Worm (Caenorhabditis elegans) whole organism, L1 larva: ENCODE measurements around the gene cyp-35B1.

Source experiments
- C04F5.9 ChIP-seq: sonication (generic microtip); optimal IDR thresholded peaks from 2 replicates; lab custom pipeline; 2016; ENCODE audit warnings: missing genetic modification characterization, missing compliant biosample characterization
- C16A3.4 ChIP-seq: fragments of 150-350 bp; optimal IDR thresholded peaks from 2 replicates; lab custom pipeline; 2014; ENCODE audit warnings: missing biosample characterization, missing genetic modification characterization
- C34B4.2 ChIP-seq: sonication (generic microtip); optimal IDR thresholded peaks from 2 replicates; lab custom pipeline; 2017; ENCODE audit warnings: mild to moderate bottlenecking, missing genetic modification characterization, missing compliant biosample characterization
- Y116A8C.19 ChIP-seq: sonication (generic microtip); optimal IDR thresholded peaks from 2 replicates; lab custom pipeline; 2016; ENCODE audit warnings: missing compliant biosample characterization, missing genetic modification characterization, borderline replicate concordance
- blmp-1 ChIP-seq: fragments of 150-350 bp; optimal IDR thresholded peaks from 2 replicates; lab custom pipeline; 2014; ENCODE audit warnings: missing biosample characterization, missing genetic modification characterization
- ceh-63 ChIP-seq: fragments of 200-800 bp; sonication (Bioruptor generic); optimal IDR thresholded peaks from 2 replicates; lab custom pipeline; 2018; ENCODE audit warnings: mild to moderate bottlenecking, missing genetic modification characterization, missing compliant biosample characterization
- ceh-8 ChIP-seq: fragments of 200-800 bp; sonication (Bioruptor generic); optimal IDR thresholded peaks from 2 replicates; lab custom pipeline; 2018; ENCODE audit warnings: mild to moderate bottlenecking, missing genetic modification characterization, moderate library complexity, missing compliant biosample characterization
- ceh-88 ChIP-seq: fragments of 200-800 bp; sonication (Bioruptor generic); IDR thresholded peaks from 2 replicates; pipeline ENCODE4 v1.3.6; 2022; ENCODE audit warnings: missing genetic modification characterization, missing compliant biosample characterization
- ces-1 ChIP-seq: fragments of 150-350 bp; optimal IDR thresholded peaks from 2 replicates; lab custom pipeline; 2014; ENCODE audit warnings: missing biosample characterization, missing genetic modification reagents, missing genetic modification characterization
- dpl-1 ChIP-seq, 3 experiments: fragments of 150-350 bp in 2 of 3; sonication (generic microtip) in 1 of 3; optimal IDR thresholded peaks; 2 replicates each; lab custom pipeline; 2014 to 2017; ENCODE audit warnings: missing biosample characterization in 3 of 3, missing genetic modification characterization in 3 of 3, missing genetic modification reagents in 3 of 3
- dsc-1 ChIP-seq: sonication (generic microtip); optimal IDR thresholded peaks from 2 replicates; lab custom pipeline; 2016; ENCODE audit warnings: mild to moderate bottlenecking, missing genetic modification characterization, missing compliant biosample characterization
- efl-1 ChIP-seq, 4 experiments: fragments of 150-350 bp; optimal IDR thresholded peaks in 3 of 4; peaks in 1 of 4; 1 replicate in 1 of 4; 2 replicates in 3 of 4; lab custom pipeline; 2014; ENCODE audit warnings: missing biosample characterization in 2 of 4, missing genetic modification characterization in 2 of 4, missing genetic modification reagents in 2 of 4
- egl-13 ChIP-seq: sonication (generic microtip); optimal IDR thresholded peaks from 2 replicates; lab custom pipeline; 2016; ENCODE audit warnings: missing genotype, missing genetic modification reagents, missing genetic modification characterization, missing compliant biosample characterization
- egl-27 ChIP-seq, 2 experiments: fragments of 150-350 bp in 1 of 2; sonication (generic microtip); optimal IDR thresholded peaks; 3 replicates each; lab custom pipeline; 2017 to 2018; ENCODE audit warnings: missing biosample characterization in 2 of 2, missing genetic modification characterization in 2 of 2, missing genetic modification reagents in 2 of 2
- elt-2 ChIP-seq: sonication (generic microtip); optimal IDR thresholded peaks from 2 replicates; lab custom pipeline; 2016; ENCODE audit warnings: missing genetic modification characterization, mild to moderate bottlenecking, inconsistent platforms, missing compliant biosample characterization, missing genetic modification reagents
- elt-3 ChIP-seq, 6 experiments: fragments of 150-350 bp in 1 of 6; sonication (generic microtip); optimal IDR thresholded peaks; 2 replicates each; lab custom pipeline; 2017 to 2018; ENCODE audit warnings: missing biosample characterization in 6 of 6, missing genetic modification characterization in 6 of 6, inconsistent platforms in 1 of 6
- hlh-17 ChIP-seq: fragments of 200-800 bp; sonication (Bioruptor generic); optimal IDR thresholded peaks from 2 replicates; lab custom pipeline; 2018; ENCODE audit warnings: missing genetic modification characterization, mild to moderate bottlenecking, missing compliant biosample characterization, moderate library complexity, borderline replicate concordance
- hlh-4 ChIP-seq: sonication (generic microtip); optimal IDR thresholded peaks from 2 replicates; lab custom pipeline; 2016; ENCODE audit warnings: mild to moderate bottlenecking, missing genetic modification characterization, missing compliant biosample characterization
- irx-1 ChIP-seq: sonication (generic microtip); optimal IDR thresholded peaks from 2 replicates; lab custom pipeline; 2016; ENCODE audit warnings: missing genetic modification characterization, missing compliant biosample characterization
- isw-1 ChIP-seq: fragments of 200-800 bp; sonication (Bioruptor generic); IDR thresholded peaks from 2 replicates; pipeline ENCODE4 v1.3.6; 2022; ENCODE audit warnings: missing genetic modification characterization, missing compliant biosample characterization
- lin-14 ChIP-seq: fragments of 200-800 bp; sonication (Bioruptor generic); optimal IDR thresholded peaks from 2 replicates; lab custom pipeline; 2018; ENCODE audit warnings: mild to moderate bottlenecking, missing genetic modification characterization, moderate library complexity, missing compliant biosample characterization
- lin-35 ChIP-seq, 2 experiments: fragments of 150-350 bp; optimal IDR thresholded peaks; 2 replicates each; lab custom pipeline; 2014; ENCODE audit warnings: missing biosample characterization in 2 of 2, missing genetic modification characterization in 2 of 2, missing genetic modification reagents in 2 of 2
- lin-39 ChIP-seq: fragments of 150-350 bp; optimal IDR thresholded peaks from 2 replicates; lab custom pipeline; 2014; ENCODE audit warnings: missing biosample characterization, missing genetic modification reagents, missing genetic modification characterization
- lsy-2 ChIP-seq, 2 experiments: fragments of 150-350 bp; optimal IDR thresholded peaks; 2 replicates each; lab custom pipeline; 2014; ENCODE audit warnings: missing biosample characterization in 2 of 2, missing genetic modification characterization in 2 of 2
- nhr-19 ChIP-seq: fragments of 200-800 bp; sonication (Bioruptor generic); conservative IDR thresholded peaks from 2 replicates; pipeline ENCODE4 v1.3.6; 2022; ENCODE audit warnings: missing genetic modification characterization, missing compliant biosample characterization
- nhr-47 ChIP-seq: sonication (generic microtip); optimal IDR thresholded peaks from 2 replicates; lab custom pipeline; 2016; ENCODE audit warnings: mild to moderate bottlenecking, missing genetic modification characterization, moderate library complexity, missing compliant biosample characterization
- nhr-85 ChIP-seq: sonication (generic microtip); peaks from one replicate; lab custom pipeline; 2016; ENCODE audit warnings: missing genetic modification characterization, inconsistent platforms, missing compliant biosample characterization
- nhr-90 ChIP-seq: sonication (generic microtip); optimal IDR thresholded peaks from 2 replicates; lab custom pipeline; 2016; ENCODE audit warnings: mild to moderate bottlenecking, missing genetic modification characterization, missing compliant biosample characterization; ENCODE audit not compliant: poor library complexity
- rnt-1 ChIP-seq: sonication (generic microtip); optimal IDR thresholded peaks from 2 replicates; lab custom pipeline; 2016; ENCODE audit warnings: mild to moderate bottlenecking, missing genetic modification characterization, moderate library complexity, missing compliant biosample characterization
- snu-23 ChIP-seq: sonication (generic microtip); optimal IDR thresholded peaks from 2 replicates; lab custom pipeline; 2016; ENCODE audit warnings: missing genetic modification characterization, missing compliant biosample characterization
- tbx-2 ChIP-seq: sonication (generic microtip); optimal IDR thresholded peaks from 2 replicates; lab custom pipeline; 2016; ENCODE audit warnings: missing genetic modification characterization, missing compliant biosample characterization
- unc-62 ChIP-seq: fragments of 150-350 bp; optimal IDR thresholded peaks from 2 replicates; lab custom pipeline; 2014; ENCODE audit warnings: missing biosample characterization, missing genetic modification reagents, missing genetic modification characterization
- unc-86 ChIP-seq: sonication (generic microtip); optimal IDR thresholded peaks from 2 replicates; lab custom pipeline; 2016; ENCODE audit warnings: missing genetic modification characterization, missing compliant biosample characterization
- vab-15 ChIP-seq: sonication (generic microtip); optimal IDR thresholded peaks from 2 replicates; lab custom pipeline; 2017; ENCODE audit warnings: missing genotype, mild to moderate bottlenecking, missing genetic modification characterization, missing compliant biosample characterization
- zip-4 ChIP-seq: fragments of 200-800 bp; sonication (Bioruptor generic); optimal IDR thresholded peaks from 2 replicates; lab custom pipeline; 2018; ENCODE audit warnings: mild to moderate bottlenecking, missing genetic modification characterization, moderate library complexity, missing compliant biosample characterization
- ztf-11 ChIP-seq, 2 experiments: sonication (generic microtip); optimal IDR thresholded peaks; 2 replicates each; lab custom pipeline; 2016 to 2017; ENCODE audit warnings: missing genetic modification characterization in 2 of 2, missing biosample characterization in 1 of 2, missing compliant biosample characterization in 1 of 2
- ztf-4 ChIP-seq: fragments of 150-350 bp; optimal IDR thresholded peaks from 2 replicates; lab custom pipeline; 2014; ENCODE audit warnings: missing biosample characterization, missing genetic modification characterization

Gene cyp-35B1

DNA sequence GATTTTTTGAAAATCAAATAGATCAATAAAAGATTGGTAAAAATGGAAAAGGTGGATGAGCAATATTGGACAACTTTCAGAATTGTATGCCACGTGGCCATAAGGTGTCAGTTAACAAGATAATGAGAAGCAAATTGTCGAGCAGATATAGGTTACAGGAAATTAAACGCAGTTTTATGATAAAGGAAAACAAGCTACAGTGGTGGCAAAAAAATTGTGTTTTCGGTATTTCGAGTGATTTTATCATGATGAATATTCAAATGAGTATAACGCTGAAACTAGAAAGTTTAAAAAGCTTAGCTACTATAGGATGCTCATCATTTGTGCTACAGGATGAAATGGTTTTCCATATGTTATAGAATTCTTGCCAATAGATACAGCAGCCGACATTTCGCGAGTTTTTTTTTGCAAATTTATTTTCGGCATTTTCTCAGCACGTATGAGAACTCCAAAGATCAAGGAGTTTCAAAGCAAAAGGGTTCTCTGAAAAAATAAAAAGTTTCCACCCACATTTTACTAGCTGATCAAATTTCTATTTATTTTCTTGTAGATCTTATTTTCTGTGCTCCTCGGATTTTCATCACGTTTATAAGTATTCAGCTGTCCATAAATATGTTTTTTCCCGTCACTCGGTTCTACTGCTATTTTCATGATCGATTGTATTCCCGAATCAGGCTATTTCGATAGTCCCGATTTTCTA, 36.2 kb upstream of the cyp-35B1 start, which contains the start of the genes str-229 and srh-190:
Gene str-229, minus strand, starts transcription at position 101 of the 700 bp plus-strand sequence.
Gene srh-190, plus strand, starts transcription at position 650 of the 700 bp plus-strand sequence.
- TF ChIP-seq nhr-90 (tag; lab: Kevin White, UChicago) (no peak), vab-15 (tag; lab: Kevin White, UChicago) (no peak), nhr-47 (tag; lab: Kevin White, UChicago) (no peak), zip-4 (GFP tag; lab: Kevin White, UChicago) (no peak), nhr-19 (no peak), ceh-8 (GFP tag; lab: Kevin White, UChicago) (no peak), C34B4.2 (no peak), rnt-1 (tag; lab: Kevin White, UChicago) (no peak), isw-1 (GFP tag; lab: Robert Waterston, UW) (no peak), efl-1 (optimal IDR thresholded peaks at IDR 0.05; lab: Kevin White, UChicago) (no peak), efl-1 (GFP tag; optimal IDR thresholded peaks at IDR 0.05 in 1 of 2; lab: Kevin White, UChicago) (no peak), ces-1 (GFP tag; lab: Kevin White, UChicago) (no peak), hlh-17 (GFP tag; lab: Kevin White, UChicago) (no peak), unc-86 (no peak), egl-13 (tag; lab: Kevin White, UChicago) (no peak), lin-14 (GFP tag; lab: Kevin White, UChicago) (no peak), elt-2 (tag; lab: Kevin White, UChicago) (no peak), unc-62 (GFP tag; lab: Kevin White, UChicago) (no peak), egl-27 (tag; optimal IDR thresholded peaks at IDR 0.05; lab: Kevin White, UChicago) (no peak), snu-23 (GFP tag; lab: Kevin White, UChicago) (no peak), ztf-4 (tag; lab: Kevin White, UChicago) (no peak)

ce11 chrV:3903424-3903823, 35.4 kb upstream of the cyp-35B1 start:
- TF ChIP-seq tbx-2 (tag; lab: Kevin White, UChicago) (no peak), egl-13 (tag; lab: Kevin White, UChicago) (no peak), hlh-17 (GFP tag; lab: Kevin White, UChicago) (no peak), C34B4.2 (no peak), ceh-88 (no peak), efl-1 (optimal IDR thresholded peaks at IDR 0.05; lab: Kevin White, UChicago) (no peak), efl-1 (GFP tag; optimal IDR thresholded peaks at IDR 0.05 in 1 of 2; lab: Kevin White, UChicago) (peak in 1 of 2 experiments; percentile 33)

DNA sequence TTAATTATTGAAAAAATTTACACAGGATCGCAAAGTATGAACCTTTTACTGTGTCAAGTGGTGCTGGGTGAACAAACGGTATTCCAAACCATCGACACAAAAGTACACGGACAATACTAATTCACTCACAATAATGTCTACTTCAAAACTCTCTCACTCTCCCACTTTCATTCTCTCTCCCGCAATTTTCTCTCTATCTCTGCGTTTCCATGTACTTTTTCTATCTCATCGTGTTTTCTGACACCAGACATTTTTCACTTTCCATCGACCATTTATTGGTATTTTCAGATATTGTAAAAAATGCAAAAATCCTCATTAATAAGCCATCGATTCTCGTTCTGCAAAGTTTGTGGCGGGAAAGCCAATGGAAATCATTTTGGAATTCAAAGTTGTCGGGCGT, 33.0 kb upstream of the cyp-35B1 start, which contains the start of gene nhr-156:
Gene nhr-156, plus strand, starts transcription at position 266 of the 400 bp plus-strand sequence.
- TF ChIP-seq zip-4 (GFP tag; lab: Kevin White, UChicago) = no peak
- TF ChIP-seq ceh-63 (GFP tag; lab: Kevin White, UChicago) = no peak
- TF ChIP-seq efl-1 (optimal IDR thresholded peaks at IDR 0.05; lab: Kevin White, UChicago) = peak in 1 of 2 experiments; percentile 22
- peak in 1 of 2 experiments; percentile 8 for TF ChIP-seq efl-1 (GFP tag; optimal IDR thresholded peaks at IDR 0.05 in 1 of 2; lab: Kevin White, UChicago)
- TF ChIP-seq nhr-85 (tag; lab: Kevin White, UChicago) = peak; percentile 64
- TF ChIP-seq rnt-1 (tag; lab: Kevin White, UChicago) = peak; percentile 11
- peak in 1 of 3 experiments; percentile 9 for TF ChIP-seq dpl-1 (GFP tag; optimal IDR thresholded peaks at IDR 0.05; lab: Kevin White, UChicago)
- TF ChIP-seq lin-35 (GFP tag; optimal IDR thresholded peaks at IDR 0.05; lab: Kevin White, UChicago) = peak in 1 of 2 experiments; percentile 13
- peak; percentile 78 for TF ChIP-seq blmp-1 (tag; lab: Kevin White, UChicago)

ce11 chrV:3912472-3912871, 26.4 kb upstream of the cyp-35B1 start, which contains the start of gene srx-68:
Gene srx-68 (plus strand): TSS chrV:3912772.
- no peak for TF ChIP-seq irx-1 (tag; lab: Kevin White, UChicago)
- TF ChIP-seq C16A3.4 (tag; lab: Kevin White, UChicago) = no peak
- no peak for TF ChIP-seq Y116A8C.19
- TF ChIP-seq unc-86 = no peak
- no peak for TF ChIP-seq zip-4 (GFP tag; lab: Kevin White, UChicago)
- TF ChIP-seq ztf-11 (tag; optimal IDR thresholded peaks at IDR 0.05; lab: Kevin White, UChicago) = no peak
- TF ChIP-seq C04F5.9 (tag; lab: Kevin White, UChicago) = no peak
- no peak for TF ChIP-seq lin-39
- TF ChIP-seq ztf-4 (tag; lab: Kevin White, UChicago) = no peak
- TF ChIP-seq lsy-2 (tag; optimal IDR thresholded peaks at IDR 0.05; lab: Kevin White, UChicago) = no peak
- no peak for TF ChIP-seq hlh-4 (tag; lab: Kevin White, UChicago)
- no peak for TF ChIP-seq vab-15 (tag; lab: Kevin White, UChicago)
- TF ChIP-seq dpl-1 (GFP tag; optimal IDR thresholded peaks at IDR 0.05; lab: Kevin White, UChicago) = no peak
- TF ChIP-seq dsc-1 (tag; lab: Kevin White, UChicago) = no peak
- no peak for TF ChIP-seq elt-3 (tag; optimal IDR thresholded peaks at IDR 0.05; lab: Kevin White, UChicago)
- no peak for TF ChIP-seq isw-1 (GFP tag; lab: Robert Waterston, UW)
- TF ChIP-seq, all 84 proteins: peak for 0
